Worm (Caenorhabditis elegans) whole organism, L4 larva: ENCODE results near the gene clec-193.
"Not testable (repeated sequence)": the region's sequence is repeated elsewhere in the genome, so short reads cannot be mapped to it uniquely, and the experiment has no call there.

Source experiments
- egl-27 ChIP-seq: sonication (generic microtip); optimal IDR thresholded peaks from 3 replicates; lab custom pipeline; 2017; ENCODE audit warnings: missing biosample characterization, missing genetic modification reagents, missing genetic modification characterization
- lin-13 ChIP-seq: fragments of 150-350 bp; optimal IDR thresholded peaks from 2 replicates; lab custom pipeline; 2014; ENCODE audit warnings: missing biosample characterization, missing genetic modification reagents, missing genetic modification characterization
- madf-9 ChIP-seq: fragments of 200-800 bp; sonication (Bioruptor generic); conservative IDR thresholded peaks from 2 replicates; pipeline ENCODE4 v1.3.6; 2022; ENCODE audit warnings: missing genetic modification reagents, missing genetic modification characterization, missing compliant biosample characterization
- mdl-1 ChIP-seq, 2 experiments: fragments of 150-350 bp in 1 of 2; sonication (generic microtip) in 1 of 2; optimal IDR thresholded peaks; 2 replicates each; lab custom pipeline; 2014 to 2017; ENCODE audit warnings: missing biosample characterization in 2 of 2, missing genetic modification characterization in 2 of 2
- mdt-29 ChIP-seq: fragments of 200-800 bp; sonication (Bioruptor generic); IDR thresholded peaks from 2 replicates; pipeline ENCODE4 v1.3.6; 2022; ENCODE audit warnings: missing genetic modification reagents, missing genetic modification characterization, missing compliant biosample characterization
- nhr-6 ChIP-seq: fragments of 150-350 bp; optimal IDR thresholded peaks from 2 replicates; lab custom pipeline; 2014; ENCODE audit warnings: missing biosample characterization, missing genetic modification characterization
- nhr-77 ChIP-seq: fragments of 150-350 bp; optimal IDR thresholded peaks from 2 replicates; lab custom pipeline; 2014; ENCODE audit warnings: missing biosample characterization, missing genetic modification characterization
- snpc-4 ChIP-seq: fragments of 150-350 bp; optimal IDR thresholded peaks from 2 replicates; lab custom pipeline; 2014; ENCODE audit warnings: missing biosample characterization, missing genetic modification characterization
- tra-1 ChIP-seq: fragments of 200-800 bp; sonication (Bioruptor generic); IDR thresholded peaks from 2 replicates; pipeline ENCODE4 v1.3.6; 2022; ENCODE audit warnings: missing genetic modification reagents, missing genetic modification characterization, missing compliant biosample characterization

- TF ChIP-seq mdl-1 (tag; optimal IDR thresholded peaks at IDR 0.05; lab: Kevin White, UChicago); egl-27 (tag; lab: Kevin White, UChicago); mdt-29 (GFP tag; lab: Robert Waterston, UW); madf-9 (GFP tag; lab: Robert Waterston, UW); lin-13 (GFP tag; lab: Kevin White, UChicago); snpc-4 (tag; lab: Kevin White, UChicago); nhr-6 (tag; lab: Kevin White, UChicago); tra-1 (GFP tag; lab: Robert Waterston, UW); nhr-77 (tag; lab: Kevin White, UChicago): not testable (repeated sequence)
Observed at ce11 chrIV:16755771-16756170, 50.5 kb downstream of the clec-193 start, which contains the start of gene Y43D4A.2.
